Fruit fly (Drosophila melanogaster) whole organism, prepupa: ENCODE measurements around the gene bi.

Source experiments
- Blimp-1 ChIP-seq: fragments of 200-800 bp; sonication (Bioruptor generic); optimal IDR thresholded peaks from 3 replicates; lab custom pipeline; 2017; ENCODE audit warnings: missing biosample characterization, missing genetic modification characterization, mild to moderate bottlenecking, moderate library complexity, missing genetic modification reagents
- CG10631 ChIP-seq: fragments of 200-800 bp; sonication (Bioruptor generic); optimal IDR thresholded peaks from 2 replicates; lab custom pipeline; 2016; ENCODE audit warnings: missing biosample characterization, missing genetic modification characterization
- CG11762 ChIP-seq: fragments of 200-800 bp; sonication (Bioruptor generic); optimal IDR thresholded peaks from 3 replicates; lab custom pipeline; 2016; ENCODE audit warnings: missing biosample characterization, missing genetic modification characterization; ENCODE audit not compliant: insufficient read depth
- CG11902 ChIP-seq: fragments of 200-800 bp; sonication (Bioruptor generic); optimal IDR thresholded peaks from 3 replicates; lab custom pipeline; 2016; ENCODE audit warnings: missing biosample characterization, missing genetic modification characterization
- CG15336 ChIP-seq: fragments of 200-800 bp; sonication (Bioruptor generic); IDR thresholded peaks from 2 replicates; pipeline ENCODE4 v1.3.6; 2022; ENCODE audit warnings: missing biosample characterization, missing genetic modification characterization
- CG1621 ChIP-seq: fragments of 200-800 bp; sonication (Bioruptor generic); optimal IDR thresholded peaks from 3 replicates; lab custom pipeline; 2018; ENCODE audit warnings: missing biosample characterization, mild to moderate bottlenecking, missing genetic modification characterization
- CG3032 ChIP-seq: fragments of 200-800 bp; optimal IDR thresholded peaks from 2 replicates; lab custom pipeline; 2019; ENCODE audit warnings: missing biosample characterization, mild to moderate bottlenecking, missing genetic modification characterization, moderate library complexity
- CG34406 ChIP-seq: fragments of 200-800 bp; sonication (Bioruptor generic); optimal IDR thresholded peaks from 3 replicates; lab custom pipeline; 2016; ENCODE audit warnings: missing biosample characterization, missing genetic modification characterization
- CG3919 ChIP-seq: fragments of 200-800 bp; sonication (Bioruptor generic); optimal IDR thresholded peaks from 3 replicates; lab custom pipeline; 2016; ENCODE audit warnings: missing biosample characterization, missing genetic modification characterization
- CG6276 ChIP-seq: fragments of 200-800 bp; sonication (Bioruptor generic); optimal IDR thresholded peaks from 2 replicates; lab custom pipeline; 2017; ENCODE audit warnings: missing biosample characterization, mild to moderate bottlenecking, missing genetic modification characterization
- CG6808 ChIP-seq: fragments of 200-800 bp; sonication (Bioruptor generic); optimal IDR thresholded peaks from 3 replicates; lab custom pipeline; 2017; ENCODE audit warnings: missing biosample characterization, missing genetic modification characterization, mild to moderate bottlenecking, moderate library complexity, missing genetic modification reagents
- CG6854 ChIP-seq: fragments of 200-800 bp; sonication (Bioruptor generic); optimal IDR thresholded peaks from 2 replicates; lab custom pipeline; 2017; ENCODE audit warnings: missing biosample characterization, mild to moderate bottlenecking, missing genetic modification characterization
- CG7368 ChIP-seq: fragments of 200-800 bp; sonication (Bioruptor generic); optimal IDR thresholded peaks from 3 replicates; lab custom pipeline; 2016; ENCODE audit warnings: missing biosample characterization, missing genetic modification characterization
- CG8119 ChIP-seq: fragments of 200-800 bp; sonication (Bioruptor generic); IDR thresholded peaks from 3 replicates; pipeline ENCODE4 v1.3.6; 2022; ENCODE audit warnings: missing biosample characterization, missing genetic modification characterization
- CG8319 ChIP-seq: fragments of 200-800 bp; sonication (Bioruptor generic); optimal IDR thresholded peaks from 3 replicates; lab custom pipeline; 2016; ENCODE audit warnings: missing biosample characterization, missing genetic modification characterization
- CG9139 ChIP-seq: fragments of 200-800 bp; sonication (Bioruptor generic); optimal IDR thresholded peaks from 3 replicates; lab custom pipeline; 2017; ENCODE audit warnings: missing biosample characterization, mild to moderate bottlenecking, missing genetic modification characterization
- Eip78C ChIP-seq: fragments of 200-800 bp; sonication (Bioruptor generic); peaks from one replicate; lab custom pipeline; 2016; ENCODE audit warnings: missing biosample characterization, missing genetic modification characterization
- Ets21C ChIP-seq: fragments of 200-800 bp; sonication (Bioruptor generic); optimal IDR thresholded peaks from 3 replicates; lab custom pipeline; 2016; ENCODE audit warnings: missing biosample characterization, missing genetic modification characterization
- Ets96B ChIP-seq: fragments of 200-800 bp; optimal IDR thresholded peaks from 2 replicates; lab custom pipeline; 2019; ENCODE audit warnings: missing biosample characterization, mild to moderate bottlenecking, missing genetic modification characterization, moderate library complexity
- Gug ChIP-seq: fragments of 200-800 bp; sonication (Bioruptor generic); IDR thresholded peaks from 2 replicates; pipeline ENCODE4 v1.3.6; 2022; ENCODE audit warnings: missing biosample characterization, missing genetic modification characterization
- Hr38 ChIP-seq: sonication (Bioruptor generic); optimal IDR thresholded peaks from 2 replicates; lab custom pipeline; 2016; ENCODE audit warnings: missing biosample characterization, missing genetic modification characterization
- Hr4 ChIP-seq: fragments of 200-800 bp; sonication (Bioruptor generic); optimal IDR thresholded peaks from 3 replicates; lab custom pipeline; 2016; ENCODE audit warnings: missing biosample characterization, missing genetic modification characterization
- Lpt ChIP-seq: fragments of 200-800 bp; sonication (Bioruptor generic); optimal IDR thresholded peaks from 3 replicates; lab custom pipeline; 2016; ENCODE audit warnings: missing biosample characterization, missing genetic modification characterization
- Met ChIP-seq: fragments of 200-800 bp; sonication (Bioruptor generic); optimal IDR thresholded peaks from 3 replicates; lab custom pipeline; 2016; ENCODE audit warnings: missing biosample characterization, missing genetic modification characterization
- Smox ChIP-seq: fragments of 200-800 bp; sonication (Bioruptor generic); optimal IDR thresholded peaks from 3 replicates; lab custom pipeline; 2016; ENCODE audit warnings: missing biosample characterization, missing genetic modification characterization
- Sox102F ChIP-seq: fragments of 200-800 bp; sonication (Bioruptor generic); optimal IDR thresholded peaks from 2 replicates; lab custom pipeline; 2016; ENCODE audit warnings: missing biosample characterization, mild to moderate bottlenecking, missing genetic modification characterization
- Sox14 ChIP-seq: fragments of 200-800 bp; sonication (Bioruptor generic); optimal IDR thresholded peaks from 3 replicates; lab custom pipeline; 2016; ENCODE audit warnings: missing biosample characterization, missing genetic modification characterization
- Sox15 ChIP-seq: fragments of 200-800 bp; sonication (Bioruptor generic); optimal IDR thresholded peaks from 3 replicates; lab custom pipeline; 2016; ENCODE audit warnings: missing biosample characterization, missing genetic modification characterization
- achi ChIP-seq: fragments of 200-800 bp; sonication (Bioruptor generic); optimal IDR thresholded peaks from 3 replicates; lab custom pipeline; 2016; ENCODE audit warnings: missing biosample characterization, missing genetic modification characterization
- acj6 ChIP-seq: fragments of 200-800 bp; sonication (Bioruptor generic); optimal IDR thresholded peaks from 3 replicates; lab custom pipeline; 2016; ENCODE audit warnings: missing biosample characterization, missing genetic modification characterization
- cyc ChIP-seq: fragments of 200-800 bp; sonication (Bioruptor generic); optimal IDR thresholded peaks from 3 replicates; lab custom pipeline; 2016; ENCODE audit warnings: missing biosample characterization, missing genetic modification characterization
- dsx ChIP-seq: fragments of 200-800 bp; optimal IDR thresholded peaks from 3 replicates; lab custom pipeline; 2019; ENCODE audit warnings: missing biosample characterization, mild to moderate bottlenecking, missing genetic modification characterization, moderate library complexity; ENCODE audit not compliant: poor library complexity, severe bottlenecking
- eg ChIP-seq: fragments of 200-800 bp; sonication (Bioruptor generic); IDR thresholded peaks from 3 replicates; pipeline ENCODE4 v1.3.6; 2022; ENCODE audit warnings: missing biosample characterization, missing genetic modification characterization
- esn ChIP-seq: fragments of 200-800 bp; sonication (Bioruptor generic); optimal IDR thresholded peaks from 2 replicates; lab custom pipeline; 2016; ENCODE audit warnings: missing biosample characterization, mild to moderate bottlenecking, missing genetic modification characterization, moderate library complexity
- fd59A ChIP-seq: fragments of 200-800 bp; sonication (Bioruptor generic); optimal IDR thresholded peaks from 2 replicates; lab custom pipeline; 2017; ENCODE audit warnings: missing biosample characterization, mild to moderate bottlenecking, missing genetic modification characterization, missing genetic modification reagents
- fd85E ChIP-seq: fragments of 200-800 bp; sonication (Bioruptor generic); optimal IDR thresholded peaks from 3 replicates; lab custom pipeline; 2016; ENCODE audit warnings: missing biosample characterization, missing genetic modification characterization
- fkh ChIP-seq: fragments of 200-800 bp; sonication (Bioruptor generic); optimal IDR thresholded peaks from 3 replicates; lab custom pipeline; 2017; ENCODE audit warnings: missing biosample characterization, mild to moderate bottlenecking, missing genetic modification characterization, moderate library complexity
- lz ChIP-seq: fragments of 200-800 bp; sonication (Bioruptor generic); optimal IDR thresholded peaks from 3 replicates; lab custom pipeline; 2016; ENCODE audit warnings: missing biosample characterization, missing genetic modification characterization
- net ChIP-seq: fragments of 200-800 bp; sonication (Bioruptor generic); optimal IDR thresholded peaks from 3 replicates; lab custom pipeline; 2016; ENCODE audit warnings: missing biosample characterization, missing genetic modification characterization
- ss ChIP-seq, 2 experiments: fragments of 200-800 bp; sonication (Bioruptor generic); optimal IDR thresholded peaks; 2 replicates in 1 of 2; 3 replicates in 1 of 2; lab custom pipeline; 2017 to 2018; ENCODE audit warnings: mild to moderate bottlenecking in 2 of 2, missing biosample characterization in 2 of 2, missing genetic modification characterization in 2 of 2, moderate library complexity in 1 of 2
- svp ChIP-seq: fragments of 200-800 bp; sonication (Bioruptor generic); peaks from one replicate; lab custom pipeline; 2016; ENCODE audit warnings: missing biosample characterization, missing genetic modification characterization
- vri ChIP-seq: fragments of 200-800 bp; sonication (Bioruptor generic); optimal IDR thresholded peaks from 3 replicates; lab custom pipeline; 2016; ENCODE audit warnings: missing biosample characterization, mild to moderate bottlenecking, missing genetic modification characterization

Gene bi

DNA sequence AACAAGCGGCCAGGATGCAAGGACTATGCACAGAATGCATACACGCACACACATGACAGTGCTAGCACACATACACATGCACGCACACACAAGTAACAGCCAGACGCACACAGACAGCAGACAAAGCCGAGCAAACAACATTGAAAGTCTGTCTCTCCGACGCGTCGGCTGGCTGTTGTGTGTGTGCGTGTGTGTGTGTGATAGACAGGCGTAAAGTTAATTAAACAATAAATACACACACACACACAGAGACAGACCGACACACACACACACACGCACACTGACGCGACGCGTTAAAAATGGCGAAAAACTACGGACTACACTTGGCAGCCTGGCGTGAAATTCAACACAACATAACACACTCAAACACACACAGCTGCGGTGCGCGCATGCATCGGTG lies 9.4 kb downstream of the bi start:
- TF ChIP-seq dsx (GFP tag; lab: Kevin White, UChicago), result no peak
- no peak for TF ChIP-seq net
- TF ChIP-seq CG8319 (GFP tag; lab: Kevin White, UChicago), result no peak
- no peak for TF ChIP-seq Lpt (GFP tag; lab: Kevin White, UChicago)
- no peak for TF ChIP-seq lz (GFP tag; lab: Kevin White, UChicago)
- no peak for TF ChIP-seq Met (GFP tag; lab: Kevin White, UChicago)
- no peak for TF ChIP-seq Hr4 (GFP tag; lab: Kevin White, UChicago)
- TF ChIP-seq achi (GFP tag; lab: Kevin White, UChicago), result no peak
- TF ChIP-seq Blimp-1 (GFP tag; lab: Kevin White, UChicago), result no peak
- no peak for TF ChIP-seq CG15336 (GFP tag; lab: Robert Waterston, UW)
- TF ChIP-seq fd59A (GFP tag; lab: Kevin White, UChicago), result no peak
- no peak for TF ChIP-seq esn (GFP tag; lab: Kevin White, UChicago)
- TF ChIP-seq CG8119 (GFP tag; lab: Robert Waterston, UW), result no peak
- no peak for TF ChIP-seq CG34406 (GFP tag; lab: Kevin White, UChicago)
- no peak for TF ChIP-seq vri (GFP tag; lab: Kevin White, UChicago)
- TF ChIP-seq ss (GFP tag; optimal IDR thresholded peaks at IDR 0.05; lab: Kevin White, UChicago), result no peak
- no peak for TF ChIP-seq Hr38 (GFP tag; lab: Kevin White, UChicago)
- TF ChIP-seq acj6 (GFP tag; lab: Kevin White, UChicago), result no peak
- no peak for TF ChIP-seq Ets21C (GFP tag; lab: Kevin White, UChicago)
- no peak for TF ChIP-seq CG3919 (GFP tag; lab: Kevin White, UChicago)
- TF ChIP-seq, all 60 proteins: peak for 0

DNA sequence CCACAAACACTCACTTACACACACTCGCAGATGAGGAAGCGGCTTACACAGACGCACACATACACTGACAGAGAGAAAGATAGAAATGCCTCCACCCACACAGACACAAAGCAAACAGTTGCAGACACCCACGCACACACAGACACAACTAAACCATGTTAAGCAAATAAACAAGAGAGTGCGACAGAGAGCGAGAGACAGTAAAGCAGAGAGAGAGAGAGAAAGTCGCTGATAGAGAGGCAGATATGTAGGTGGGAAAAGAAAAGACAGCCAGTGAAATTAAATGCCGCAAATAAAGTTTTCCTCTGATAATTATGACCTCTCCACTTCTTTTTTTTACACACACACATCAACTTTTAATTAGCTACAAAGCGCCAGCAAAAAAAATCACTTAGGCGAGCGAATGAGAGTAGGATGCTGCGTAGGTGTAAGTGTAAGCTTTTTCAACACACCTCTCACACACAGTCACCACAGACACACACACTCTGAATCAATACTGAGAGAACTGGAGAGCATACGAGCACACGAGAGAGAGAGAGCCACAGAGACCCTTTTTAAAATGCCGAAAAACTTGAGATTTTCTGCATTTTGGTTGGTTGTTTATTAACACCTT lies 11.3 kb downstream of the bi start:
- TF ChIP-seq fkh (peak; percentile 78), CG11902 (no peak), fd59A (GFP tag; lab: Kevin White, UChicago) (no peak)

DNA sequence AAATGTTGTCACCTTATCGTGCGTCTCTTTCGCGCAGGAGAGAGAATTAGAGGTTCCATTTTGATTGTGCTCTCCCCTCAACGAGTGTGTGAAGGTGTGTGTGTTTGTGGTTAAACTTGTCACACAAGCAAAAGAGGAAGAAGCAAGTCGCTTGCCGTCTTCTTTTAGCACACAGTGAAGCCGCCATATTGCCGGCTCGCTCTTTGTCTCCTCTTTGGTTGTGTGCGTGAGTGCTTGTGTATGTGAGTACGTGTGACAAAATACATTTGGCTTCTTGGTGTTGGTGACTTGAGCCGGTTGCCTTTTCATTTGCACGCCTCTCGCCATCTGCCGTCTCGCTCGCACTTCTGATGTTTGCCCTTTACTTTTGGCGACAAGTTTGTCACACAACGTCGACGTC lies 12.4 kb downstream of the bi start:
- TF ChIP-seq ss (GFP tag; optimal IDR thresholded peaks at IDR 0.05; lab: Kevin White, UChicago), result peak in 1 of 2 experiments; percentile 26
- no peak for TF ChIP-seq cyc (GFP tag; lab: Kevin White, UChicago)
- 0 out of 3 replicates have a peak, but pooled peaks have one; percentile 40 for TF ChIP-seq eg (GFP tag; lab: Robert Waterston, UW)
- no peak for TF ChIP-seq Sox102F (GFP tag; lab: Kevin White, UChicago)
- peak; percentile 81 for TF ChIP-seq Sox14 (GFP tag; lab: Kevin White, UChicago)
- peak; percentile 87 for TF ChIP-seq fkh
- TF ChIP-seq Ets96B (tag; lab: Kevin White, UChicago), result peak; percentile 16
- TF ChIP-seq svp (GFP tag; lab: Kevin White, UChicago), result peak; percentile 2
- TF ChIP-seq Eip78C (GFP tag; lab: Kevin White, UChicago), result peak; percentile 37
- peak; percentile 33 for TF ChIP-seq dsx (GFP tag; lab: Kevin White, UChicago)

DNA sequence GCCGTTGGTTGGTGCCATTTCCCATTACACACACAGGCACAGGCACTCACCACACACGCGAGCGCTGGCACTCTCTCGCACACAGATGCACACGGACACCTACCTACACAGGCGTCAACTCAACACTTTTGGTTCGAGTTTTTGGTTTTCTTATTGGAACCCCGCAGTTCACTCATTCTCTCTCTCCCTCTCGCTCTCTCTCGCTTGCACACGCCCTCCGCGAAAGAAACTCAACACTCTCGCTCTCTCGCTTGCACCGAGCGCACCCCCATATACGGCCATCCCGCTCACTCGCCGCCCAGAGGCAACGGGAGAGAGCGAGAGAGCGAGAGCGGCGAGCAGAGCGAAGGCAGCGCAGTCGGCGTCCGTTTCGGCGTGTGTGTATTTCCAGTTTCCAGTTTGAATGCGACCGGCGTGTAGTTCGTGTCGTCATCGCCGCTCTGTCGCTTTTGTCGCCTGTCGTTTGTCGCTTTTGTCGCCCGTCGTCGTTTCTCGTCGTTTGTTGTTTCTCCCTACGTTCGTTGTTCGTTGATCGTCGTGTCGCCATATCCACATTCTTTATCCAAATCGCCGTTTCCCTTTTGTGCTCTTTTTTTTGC lies 14.2 kb downstream of the bi start:
- peak; percentile 31 for TF ChIP-seq CG34406 (GFP tag; lab: Kevin White, UChicago)
- peak; percentile 41; the same call in 1 of the 2 replicates for TF ChIP-seq CG15336 (GFP tag; lab: Robert Waterston, UW)
- no peak for TF ChIP-seq Sox15
- no peak for TF ChIP-seq CG11762 (GFP tag; lab: Kevin White, UChicago)
- peak; percentile 49 for TF ChIP-seq Gug
- peak; percentile 6 for TF ChIP-seq Lpt (GFP tag; lab: Kevin White, UChicago)
- TF ChIP-seq eg (GFP tag; lab: Robert Waterston, UW), result peak; percentile 78
- peak; percentile 49 for TF ChIP-seq CG7368 (GFP tag; lab: Kevin White, UChicago)
- peak; percentile 49 for TF ChIP-seq CG3032
- TF ChIP-seq CG9139, result peak; percentile 24
- TF ChIP-seq CG1621 (tag; lab: Kevin White, UChicago), result peak; percentile 55
- TF ChIP-seq CG10631, result no peak
- TF ChIP-seq vri (GFP tag; lab: Kevin White, UChicago), result no peak
- TF ChIP-seq fkh, result peak; percentile 71
- TF ChIP-seq net, result peak; percentile 59
- TF ChIP-seq svp (GFP tag; lab: Kevin White, UChicago), result peak; percentile 33
- no peak for TF ChIP-seq CG6276 (GFP tag; lab: Kevin White, UChicago)
- TF ChIP-seq CG8319 (GFP tag; lab: Kevin White, UChicago), result peak; percentile 8
- TF ChIP-seq fd85E (GFP tag; lab: Kevin White, UChicago), result no peak
- TF ChIP-seq Smox, result no peak
- peak; percentile 12 for TF ChIP-seq CG6808 (GFP tag; lab: Kevin White, UChicago)
- peak; percentile 36 for TF ChIP-seq esn (GFP tag; lab: Kevin White, UChicago)
- no peak for TF ChIP-seq cyc (GFP tag; lab: Kevin White, UChicago)
- no peak for TF ChIP-seq acj6 (GFP tag; lab: Kevin White, UChicago)
- TF ChIP-seq CG6854 (GFP tag; lab: Kevin White, UChicago), result peak; percentile 18
- TF ChIP-seq Sox14 (GFP tag; lab: Kevin White, UChicago), result peak; percentile 60
